Worm (Caenorhabditis elegans): Measurements from ENCODE around the gene F02H6.3.

F02H6.3 gene

ce11 chrIV:14165476-14165875 is 37.8 kb upstream of the F02H6.3 start, which contains the start of gene R05A10.6:
TSS of gene R05A10.6 (plus strand) at chrIV:14165776.
- no peak for TF ChIP-seq daf-12 (tag; optimal IDR thresholded peaks at IDR 0.05)
- no peak for TF ChIP-seq tbx-2 (tag; optimal IDR thresholded peaks at IDR 0.05)
- TF ChIP-seq mdl-1 (tag; optimal IDR thresholded peaks at IDR 0.05), result no peak
- no peak for TF ChIP-seq ZK546.5 (tag; optimal IDR thresholded peaks at IDR 0.05)
- no peak for TF ChIP-seq aly-2 (tag; optimal IDR thresholded peaks at IDR 0.05)
- TF ChIP-seq nhr-43 (tag; optimal IDR thresholded peaks at IDR 0.05; ENCODE audit: poor library complexity, severe bottlenecking), result no peak
- TF ChIP-seq ceh-9 (tag; optimal IDR thresholded peaks at IDR 0.05), result no peak
- no peak for TF ChIP-seq elt-1 (tag; optimal IDR thresholded peaks at IDR 0.05)
- TF ChIP-seq elt-2 (tag; optimal IDR thresholded peaks at IDR 0.05), result no peak
- TF ChIP-seq unc-39 (tag; optimal IDR thresholded peaks at IDR 0.05), result no peak
- no peak for TF ChIP-seq mml-1 (tag; optimal IDR thresholded peaks at IDR 0.05)
- TF ChIP-seq egl-27 (tag; optimal IDR thresholded peaks at IDR 0.05), result no peak
- no peak for TF ChIP-seq pqm-1 (tag; optimal IDR thresholded peaks at IDR 0.05)
- no peak for TF ChIP-seq ceh-28 (tag; optimal IDR thresholded peaks at IDR 0.05)
- no peak for TF ChIP-seq nhr-67 (tag; optimal IDR thresholded peaks at IDR 0.05)
- no peak for TF ChIP-seq nhr-12 (tag; optimal IDR thresholded peaks at IDR 0.05)
- no peak for TF ChIP-seq nhr-77 (tag; optimal IDR thresholded peaks at IDR 0.05)
- no peak for TF ChIP-seq nfya-1 (tag; optimal IDR thresholded peaks at IDR 0.05; ENCODE audit: insufficient read depth)

DNA sequence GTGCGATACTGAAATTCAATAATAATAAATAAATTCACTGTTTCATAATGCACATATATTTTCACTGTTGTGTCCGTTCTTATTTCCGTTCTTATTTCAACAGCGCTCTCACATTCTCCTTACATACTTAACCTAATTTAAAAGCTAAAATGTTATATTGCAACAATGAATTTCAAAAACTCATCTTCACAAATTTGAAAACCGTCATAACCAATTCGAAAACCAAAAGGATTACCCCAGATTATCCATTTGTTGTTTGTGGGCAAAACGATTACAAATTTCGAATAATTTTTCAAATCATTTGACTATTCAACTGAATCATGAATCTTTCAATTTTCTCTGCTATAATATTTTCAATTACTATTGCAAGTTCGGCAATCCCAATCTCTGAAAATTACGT is 31.0 kb upstream of the F02H6.3 start, which contains the start of gene R05A10.4:
R05A10.4 (plus strand) TSS at position 301 of the 400 bp plus-strand sequence.
- TF ChIP-seq fkh-10 (GFP tag; optimal IDR thresholded peaks at IDR 0.05) (no peak), nhr-43 (tag; optimal IDR thresholded peaks at IDR 0.05; ENCODE audit: poor library complexity, severe bottlenecking) (no peak), tbx-2 (tag; optimal IDR thresholded peaks at IDR 0.05) (no peak), ztf-11 (tag; optimal IDR thresholded peaks at IDR 0.05) (no peak), nhr-23 (tag; optimal IDR thresholded peaks at IDR 0.05) (no peak), lin-15B (tag; optimal IDR thresholded peaks at IDR 0.05) (no peak), pha-4 (tag; optimal IDR thresholded peaks at IDR 0.05) (no peak), aly-2 (tag; optimal IDR thresholded peaks at IDR 0.05) (no peak), nhr-76 (tag; optimal IDR thresholded peaks at IDR 0.05) (no peak), egl-27 (tag; optimal IDR thresholded peaks at IDR 0.05) (no peak), ztf-4 (tag; optimal IDR thresholded peaks at IDR 0.05) (no peak), R02D3.7 (tag; optimal IDR thresholded peaks at IDR 0.05) (no peak), sea-2 (GFP tag; optimal IDR thresholded peaks at IDR 0.05) (no peak), unc-39 (tag; optimal IDR thresholded peaks at IDR 0.05) (no peak), nhr-12 (tag; optimal IDR thresholded peaks at IDR 0.05) (no peak), lin-39 (tag; optimal IDR thresholded peaks at IDR 0.05) (no peak), mml-1 (tag; optimal IDR thresholded peaks at IDR 0.05) (no peak), fkh-2 (tag; optimal IDR thresholded peaks at IDR 0.05) (no peak), nhr-28 (tag; optimal IDR thresholded peaks at IDR 0.05) (no peak)

DNA sequence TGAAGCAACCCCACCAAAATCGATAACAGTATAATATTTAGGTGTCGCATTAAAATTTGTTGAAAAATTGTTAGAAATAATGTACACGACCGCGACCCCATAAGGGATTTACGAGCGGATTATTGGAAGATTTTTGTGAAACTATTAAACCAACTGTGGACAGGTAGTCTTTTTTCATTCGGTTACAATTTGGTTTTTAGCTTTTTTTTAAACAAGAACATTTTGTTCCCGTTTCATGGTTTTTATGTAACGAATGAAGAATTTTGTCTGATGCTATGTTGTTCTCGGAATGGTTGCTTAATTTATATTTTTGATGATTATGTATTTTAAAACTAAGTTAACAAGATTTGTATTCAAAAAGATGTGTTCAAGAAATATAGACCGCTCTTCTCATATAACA is 26.9 kb upstream of the F02H6.3 start, which contains the start of gene R05A10.3:
R05A10.3 (minus strand) TSS at position 101 of the 400 bp plus-strand sequence.
- TF ChIP-seq nhr-43 (tag; optimal IDR thresholded peaks at IDR 0.05; ENCODE audit: poor library complexity, severe bottlenecking), result no peak
- TF ChIP-seq pha-4 (tag; optimal IDR thresholded peaks at IDR 0.05), result no peak
- TF ChIP-seq sea-2 (GFP tag; optimal IDR thresholded peaks at IDR 0.05), result no peak

DNA sequence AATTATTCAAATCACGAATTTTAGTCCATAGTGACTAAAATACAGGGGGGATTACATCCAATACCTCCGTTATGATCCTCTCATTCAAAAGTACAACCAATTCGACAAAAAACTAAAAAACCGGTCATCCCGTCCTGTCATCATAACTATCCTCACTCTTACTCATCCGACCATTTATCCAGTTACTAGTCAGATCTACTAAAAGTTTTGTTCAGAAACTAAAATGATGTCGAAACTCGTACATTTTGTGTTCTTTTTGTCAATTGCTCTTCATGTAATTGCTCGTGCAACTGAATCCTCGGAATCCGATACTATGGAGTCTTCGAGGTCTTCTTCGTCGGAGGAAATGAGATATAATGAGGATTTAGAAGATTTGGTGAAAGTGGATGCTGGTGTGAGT is 26.2 kb upstream of the F02H6.3 start, which contains the start of gene R05A10.2:
R05A10.2 (plus strand) TSS at position 214 of the 400 bp plus-strand sequence.
- TF ChIP-seq fkh-10 (GFP tag; optimal IDR thresholded peaks at IDR 0.05) (no peak), mml-1 (tag; optimal IDR thresholded peaks at IDR 0.05) (no peak), unc-39 (tag; optimal IDR thresholded peaks at IDR 0.05) (no peak), aly-2 (tag; optimal IDR thresholded peaks at IDR 0.05) (no peak), nhr-23 (tag; optimal IDR thresholded peaks at IDR 0.05) (no peak), nfya-1 (tag; optimal IDR thresholded peaks at IDR 0.05; ENCODE audit: insufficient read depth) (no peak), nhr-237 (tag; optimal IDR thresholded peaks at IDR 0.05) (no peak), nhr-67 (tag; optimal IDR thresholded peaks at IDR 0.05) (no peak), skn-1 (tag; optimal IDR thresholded peaks at IDR 0.05) (no peak), nhr-76 (tag; optimal IDR thresholded peaks at IDR 0.05) (no peak), eor-1 (tag; optimal IDR thresholded peaks at IDR 0.05) (no peak), ama-1 (optimal IDR thresholded peaks at IDR 0.05) (no peak), ztf-11 (tag; optimal IDR thresholded peaks at IDR 0.05) (no peak), pqm-1 (tag; optimal IDR thresholded peaks at IDR 0.05) (no peak), ceh-28 (tag; optimal IDR thresholded peaks at IDR 0.05) (no peak), elt-3 (tag; optimal IDR thresholded peaks at IDR 0.05) (no peak), fos-1 (tag; optimal IDR thresholded peaks at IDR 0.05) (no peak)
